Fruit fly (Drosophila melanogaster) whole organism, embryonic: ENCODE results near the gene CG43680.

Experiments
- Antp ChIP-seq: fragments of 200-800 bp; sonication (Bioruptor generic); optimal IDR thresholded peaks from 3 replicates; lab custom pipeline; 2016; ENCODE audit warnings: missing biosample characterization, missing genetic modification characterization
- Blimp-1 ChIP-seq: fragments of 200-800 bp; sonication (Bioruptor generic); optimal IDR thresholded peaks from 3 replicates; lab custom pipeline; 2018; ENCODE audit warnings: missing biosample characterization, missing genetic modification characterization, mild to moderate bottlenecking, moderate library complexity, missing genetic modification reagents
- C15 ChIP-seq: fragments of 200-800 bp; sonication (Bioruptor generic); IDR thresholded peaks from 3 replicates; pipeline ENCODE4 v1.3.6; 2022; ENCODE audit warnings: missing biosample characterization, missing genetic modification characterization
- CG10147 ChIP-seq: fragments of 200-800 bp; sonication (Bioruptor generic); optimal IDR thresholded peaks from 2 replicates; lab custom pipeline; 2019; ENCODE audit warnings: missing biosample characterization, mild to moderate bottlenecking, missing genetic modification characterization, moderate library complexity
- CG10959 ChIP-seq: fragments of 200-800 bp; sonication (Bioruptor generic); IDR thresholded peaks from 2 replicates; pipeline ENCODE4 v1.3.6; 2022; ENCODE audit warnings: missing biosample characterization, missing genetic modification characterization
- CG11504 ChIP-seq: fragments of 200-800 bp; sonication (Bioruptor generic); optimal IDR thresholded peaks from 3 replicates; lab custom pipeline; 2019; ENCODE audit warnings: missing biosample characterization, mild to moderate bottlenecking, missing genetic modification characterization, moderate library complexity
- CG11696 ChIP-seq: fragments of 200-800 bp; sonication (Bioruptor generic); IDR thresholded peaks from 2 replicates; pipeline ENCODE4 v1.3.6; 2022; ENCODE audit warnings: missing biosample characterization, missing genetic modification characterization
- CG12391 ChIP-seq: fragments of 200-800 bp; sonication (Bioruptor generic); optimal IDR thresholded peaks from 3 replicates; lab custom pipeline; 2018; ENCODE audit warnings: missing biosample characterization, mild to moderate bottlenecking, missing genetic modification characterization, moderate library complexity
- CG12744 ChIP-seq: fragments of 200-800 bp; sonication (Bioruptor generic); optimal IDR thresholded peaks from 2 replicates; lab custom pipeline; 2016; ENCODE audit warnings: missing biosample characterization, missing genetic modification characterization
- CG12942 ChIP-seq: fragments of 200-800 bp; sonication (Bioruptor generic); optimal IDR thresholded peaks from 3 replicates; lab custom pipeline; 2016; ENCODE audit warnings: missing biosample characterization, missing genetic modification characterization
- CG17359 ChIP-seq: fragments of 200-800 bp; sonication (Bioruptor generic); optimal IDR thresholded peaks from 3 replicates; lab custom pipeline; 2018; ENCODE audit warnings: missing biosample characterization, mild to moderate bottlenecking, missing genetic modification characterization, moderate library complexity
- CG17361 ChIP-seq: fragments of 200-800 bp; sonication (Bioruptor generic); IDR thresholded peaks from 3 replicates; pipeline ENCODE4 v1.3.6; 2022; ENCODE audit warnings: missing biosample characterization, missing genetic modification characterization
- CG18011 ChIP-seq: fragments of 200-800 bp; sonication (Bioruptor generic); optimal IDR thresholded peaks from 2 replicates; lab custom pipeline; 2017; ENCODE audit warnings: missing biosample characterization, missing genetic modification characterization, mild to moderate bottlenecking, moderate library complexity, missing genotype
- CG2712 ChIP-seq: fragments of 200-800 bp; optimal IDR thresholded peaks from 3 replicates; lab custom pipeline; 2019; ENCODE audit warnings: missing biosample characterization, mild to moderate bottlenecking, missing genetic modification characterization, moderate library complexity
- CG31441 ChIP-seq: fragments of 200-800 bp; sonication (Bioruptor generic); IDR thresholded peaks from 2 replicates; pipeline ENCODE4 v1.3.6; 2022; ENCODE audit warnings: missing biosample characterization, missing genetic modification characterization
- CG3163 ChIP-seq: fragments of 200-800 bp; sonication (Bioruptor generic); optimal IDR thresholded peaks from 3 replicates; lab custom pipeline; 2016; ENCODE audit warnings: missing biosample characterization, missing genetic modification characterization
- CG33213 ChIP-seq: fragments of 200-800 bp; sonication (Bioruptor generic); optimal IDR thresholded peaks from 3 replicates; lab custom pipeline; 2016; ENCODE audit warnings: missing biosample characterization, missing genetic modification characterization
- CG4328 ChIP-seq: fragments of 200-800 bp; sonication (Bioruptor generic); optimal IDR thresholded peaks from 3 replicates; lab custom pipeline; 2017; ENCODE audit warnings: missing biosample characterization, missing genetic modification reagents, missing genetic modification characterization
- CG7839 ChIP-seq: fragments of 200-800 bp; sonication (Bioruptor generic); optimal IDR thresholded peaks from 3 replicates; lab custom pipeline; 2018; ENCODE audit warnings: missing biosample characterization, mild to moderate bottlenecking, missing genetic modification characterization, moderate library complexity
- CG8388 ChIP-seq: fragments of 200-800 bp; sonication (Bioruptor generic); optimal IDR thresholded peaks from 2 replicates; lab custom pipeline; 2019; ENCODE audit warnings: missing biosample characterization, mild to moderate bottlenecking, missing genetic modification characterization, moderate library complexity
- CG9215 ChIP-seq: fragments of 200-800 bp; sonication (Bioruptor generic); IDR thresholded peaks from 2 replicates; pipeline ENCODE4 v1.3.6; 2022; ENCODE audit warnings: missing biosample characterization, missing genetic modification characterization
- CTCF ChIP-seq: fragments of 200-800 bp; sonication (Bioruptor generic); optimal IDR thresholded peaks from 2 replicates; lab custom pipeline; 2017; ENCODE audit warnings: missing biosample characterization, mild to moderate bottlenecking, missing genetic modification characterization, moderate library complexity
- Camta ChIP-seq: fragments of 200-800 bp; sonication (Bioruptor generic); optimal IDR thresholded peaks from 2 replicates; lab custom pipeline; 2016; ENCODE audit warnings: missing biosample characterization, missing genetic modification characterization
- Chrac-16 ChIP-seq: fragments of 200-800 bp; sonication (Bioruptor generic); optimal IDR thresholded peaks from 3 replicates; lab custom pipeline; 2016; ENCODE audit warnings: missing biosample characterization, missing genetic modification characterization
- Drgx ChIP-seq: fragments of 200-800 bp; sonication (Bioruptor generic); IDR thresholded peaks from 2 replicates; pipeline ENCODE4 v1.3.6; 2022; ENCODE audit warnings: missing biosample characterization, missing genetic modification characterization
- Ets65A ChIP-seq: fragments of 200-800 bp; sonication (Bioruptor generic); peaks from one replicate; lab custom pipeline; 2016; ENCODE audit warnings: missing biosample characterization, missing genetic modification characterization
- HLH4C ChIP-seq: fragments of 200-800 bp; sonication (Bioruptor generic); IDR thresholded peaks from 3 replicates; pipeline ENCODE4 v1.3.6; 2022; ENCODE audit warnings: missing biosample characterization, missing genetic modification characterization; ENCODE audit not compliant: partially characterized antibody
- Hr3 ChIP-seq: fragments of 200-800 bp; sonication (Bioruptor generic); optimal IDR thresholded peaks from 3 replicates; lab custom pipeline; 2016; ENCODE audit warnings: missing biosample characterization, missing genetic modification characterization
- Hr39 ChIP-seq: fragments of >200 bp; optimal IDR thresholded peaks from 2 replicates; lab custom pipeline; 2017
- Hr51 ChIP-seq, 2 experiments: fragments of 200-800 bp; sonication (Bioruptor generic); optimal IDR thresholded peaks; 2 replicates in 1 of 2; 3 replicates in 1 of 2; lab custom pipeline; 2016 to 2018; ENCODE audit warnings: missing biosample characterization in 2 of 2, missing genetic modification characterization in 2 of 2, mild to moderate bottlenecking in 1 of 2, moderate library complexity in 1 of 2
- Kr ChIP-seq: fragments of 200-800 bp; sonication (Bioruptor generic); optimal IDR thresholded peaks from 2 replicates; lab custom pipeline; 2017; ENCODE audit warnings: missing biosample characterization, mild to moderate bottlenecking, missing genetic modification characterization
- Oli ChIP-seq: fragments of 200-800 bp; sonication (Bioruptor generic); optimal IDR thresholded peaks from 2 replicates; lab custom pipeline; 2018; ENCODE audit warnings: missing biosample characterization, mild to moderate bottlenecking, missing genetic modification characterization, moderate library complexity
- TFAM ChIP-seq: fragments of 200-800 bp; sonication (Bioruptor generic); optimal IDR thresholded peaks from 2 replicates; lab custom pipeline; 2017; ENCODE audit warnings: missing biosample characterization, missing genetic modification characterization, inconsistent platforms
- bab2 ChIP-seq: fragments of 200-800 bp; sonication (Bioruptor generic); optimal IDR thresholded peaks from 2 replicates; lab custom pipeline; 2016; ENCODE audit warnings: missing biosample characterization, missing genetic modification characterization
- br ChIP-seq: fragments of >200 bp; optimal IDR thresholded peaks from 2 replicates; lab custom pipeline; 2017
- dan ChIP-seq: fragments of 200-800 bp; sonication (Bioruptor generic); IDR thresholded peaks from 2 replicates; pipeline ENCODE4 v1.3.6; 2022; ENCODE audit warnings: missing biosample characterization, missing genetic modification characterization
- gem ChIP-seq: fragments of 200-800 bp; sonication (Bioruptor generic); optimal IDR thresholded peaks from 2 replicates; lab custom pipeline; 2019; ENCODE audit warnings: missing biosample characterization, mild to moderate bottlenecking, missing genetic modification characterization, moderate library complexity
- grau ChIP-seq: fragments of 200-800 bp; optimal IDR thresholded peaks from 3 replicates; lab custom pipeline; 2019; ENCODE audit warnings: missing biosample characterization, mild to moderate bottlenecking, missing genetic modification characterization, moderate library complexity
- lbe ChIP-seq: fragments of 200-800 bp; sonication (Bioruptor generic); optimal IDR thresholded peaks from 2 replicates; lab custom pipeline; 2016; ENCODE audit warnings: missing biosample characterization, mild to moderate bottlenecking, missing genetic modification characterization
- lmd ChIP-seq: fragments of 200-800 bp; sonication (Bioruptor generic); IDR thresholded peaks from 2 replicates; pipeline ENCODE4 v1.3.6; 2022; ENCODE audit warnings: missing biosample characterization, missing genetic modification characterization
- phol ChIP-seq: fragments of 200-800 bp; sonication (Bioruptor generic); optimal IDR thresholded peaks from 3 replicates; lab custom pipeline; 2018; ENCODE audit warnings: missing biosample characterization, mild to moderate bottlenecking, missing genetic modification characterization, moderate library complexity
- sens-2 ChIP-seq: fragments of 200-800 bp; sonication (Bioruptor generic); IDR thresholded peaks from 2 replicates; pipeline ENCODE4 v1.3.6; 2022; ENCODE audit warnings: missing biosample characterization, missing genetic modification characterization
- seq ChIP-seq: fragments of 200-800 bp; sonication (Bioruptor generic); IDR thresholded peaks from 2 replicates; pipeline ENCODE4 v1.3.6; 2022; ENCODE audit warnings: missing biosample characterization, missing genetic modification characterization
- sima ChIP-seq: fragments of 200-800 bp; sonication (Bioruptor generic); optimal IDR thresholded peaks from 2 replicates; lab custom pipeline; 2016; ENCODE audit warnings: missing biosample characterization, missing genetic modification characterization
- tna ChIP-seq: fragments of 200-800 bp; sonication (Bioruptor generic); IDR thresholded peaks from 2 replicates; pipeline ENCODE4 v1.3.6; 2022; ENCODE audit warnings: missing biosample characterization, missing genetic modification characterization; ENCODE audit not compliant: partially characterized antibody

The CG43680 gene

dm6 chr3L:15009681-15010080, 43.5 kb downstream of the CG43680 start (continued):
- TF ChIP-seq HLH4C (GFP tag; lab: Robert Waterston, UW) (no peak), CG8388 (GFP tag; lab: Kevin White, UChicago) (peak; percentile 12), lmd (GFP tag; lab: Robert Waterston, UW) (peak; percentile 12; the same call in 1 of the 2 replicates), grau (peak; percentile 5), CG31441 (0 out of 2 replicates have a peak, but pooled peaks have one; percentile 22), CG18011 (GFP tag; lab: Kevin White, UChicago) (no peak), CG17361 (GFP tag; lab: Robert Waterston, UW) (no peak), C15 (GFP tag; lab: Robert Waterston, UW) (no peak), CG12744 (GFP tag; lab: Kevin White, UChicago) (no peak), CG4328 (GFP tag; lab: Kevin White, UChicago) (no peak), CG33213 (GFP tag; lab: Kevin White, UChicago) (no peak), bab2 (GFP tag; lab: Kevin White, UChicago) (no peak), Drgx (GFP tag; lab: Robert Waterston, UW) (peak; percentile 57; the same call in 1 of the 2 replicates), CG11696 (GFP tag; lab: Robert Waterston, UW) (no peak), CG2712 (peak; percentile 11), Hr3 (GFP tag; lab: Kevin White, UChicago) (no peak), CG10147 (GFP tag; lab: Kevin White, UChicago) (no peak), Kr (GFP tag; lab: Kevin White, UChicago) (no peak), CG9215 (GFP tag; lab: Robert Waterston, UW) (no peak), CTCF (GFP tag; lab: Kevin White, UChicago) (no peak), gem (tag; lab: Kevin White, UChicago) (peak; percentile 37), Blimp-1 (GFP tag; lab: Kevin White, UChicago) (peak; percentile 26), Antp (no peak), Oli (tag; lab: Kevin White, UChicago) (peak; percentile 12), br (lab: Kevin White, UChicago) (no peak), CG11504 (tag; lab: Kevin White, UChicago) (peak; percentile 38), lbe (no peak), Ets65A (peak; percentile 82), CG17359 (peak; percentile 26), CG3163 (GFP tag; lab: Kevin White, UChicago) (no peak), CG10959 (GFP tag; lab: Robert Waterston, UW) (no peak), tna (no peak), CG12942 (GFP tag; lab: Kevin White, UChicago) (no peak), Chrac-16 (GFP tag; lab: Kevin White, UChicago) (no peak), CG12391 (tag; lab: Kevin White, UChicago) (peak; percentile 6), TFAM (GFP tag; lab: Kevin White, UChicago) (no peak), sens-2 (no peak), Hr39 (lab: Kevin White, UChicago) (no peak), CG7839 (tag; lab: Kevin White, UChicago) (peak; percentile 4), phol (tag; lab: Kevin White, UChicago) (peak; percentile 3), seq (GFP tag; lab: Robert Waterston, UW) (no peak), Camta (GFP tag; lab: Kevin White, UChicago) (no peak), Hr51 (GFP tag; optimal IDR thresholded peaks at IDR 0.05; lab: Kevin White, UChicago) (peak in 1 of 2 experiments; percentile 49), dan (GFP tag; lab: Robert Waterston, UW) (no peak), sima (GFP tag; lab: Kevin White, UChicago) (no peak)
